Worm (Caenorhabditis elegans) whole organism, mixed stage, embryonic: ENCODE measurements around the gene fbxc-53.

Experiments used
- blmp-1 ChIP-seq: fragments of 150-350 bp; optimal IDR thresholded peaks from 2 replicates; lab custom pipeline; 2014; ENCODE audit warnings: missing biosample characterization, missing genetic modification characterization
- mab-5 ChIP-seq: fragments of 150-350 bp; optimal IDR thresholded peaks from 2 replicates; lab custom pipeline; 2014; ENCODE audit warnings: missing biosample characterization, missing genetic modification characterization
- mep-1 ChIP-seq: fragments of 150-350 bp; optimal IDR thresholded peaks from 2 replicates; lab custom pipeline; 2017; ENCODE audit warnings: missing biosample characterization, missing genetic modification reagents, missing genetic modification characterization, inconsistent platforms
- nhr-12 ChIP-seq: fragments of 150-350 bp; optimal IDR thresholded peaks from 2 replicates; lab custom pipeline; 2014; ENCODE audit warnings: missing biosample characterization, missing genetic modification characterization
- nhr-28 ChIP-seq: fragments of 150-350 bp; optimal IDR thresholded peaks from 2 replicates; lab custom pipeline; 2014; ENCODE audit warnings: missing biosample characterization, missing genetic modification characterization
- nhr-76 ChIP-seq: sonication (generic microtip); optimal IDR thresholded peaks from 2 replicates; lab custom pipeline; 2017; ENCODE audit warnings: missing biosample characterization, missing genetic modification characterization
- snpc-4 ChIP-seq: fragments of 150-350 bp; optimal IDR thresholded peaks from 2 replicates; lab custom pipeline; 2014; ENCODE audit warnings: missing biosample characterization, missing genetic modification characterization
- sptf-1 ChIP-seq: sonication (generic microtip); optimal IDR thresholded peaks from 2 replicates; lab custom pipeline; 2017; ENCODE audit warnings: mild to moderate bottlenecking, missing genetic modification characterization, moderate library complexity, missing compliant biosample characterization
- tbx-8 ChIP-seq: fragments of 200-800 bp; sonication (Bioruptor generic); optimal IDR thresholded peaks from 2 replicates; lab custom pipeline; 2018; ENCODE audit warnings: mild to moderate bottlenecking, missing genetic modification characterization, moderate library complexity, missing compliant biosample characterization
- unc-120 ChIP-seq: sonication (generic microtip); optimal IDR thresholded peaks from 2 replicates; lab custom pipeline; 2017; ENCODE audit warnings: missing genetic modification characterization, missing compliant biosample characterization; ENCODE audit not compliant: poor library complexity, severe bottlenecking
- unc-39 ChIP-seq: fragments of 150-350 bp; optimal IDR thresholded peaks from 2 replicates; lab custom pipeline; 2014; ENCODE audit warnings: missing biosample characterization, missing genetic modification characterization
- unc-62 ChIP-seq: fragments of 150-350 bp; optimal IDR thresholded peaks from 2 replicates; lab custom pipeline; 2014; ENCODE audit warnings: missing biosample characterization, missing genetic modification reagents, missing genetic modification characterization

DNA sequence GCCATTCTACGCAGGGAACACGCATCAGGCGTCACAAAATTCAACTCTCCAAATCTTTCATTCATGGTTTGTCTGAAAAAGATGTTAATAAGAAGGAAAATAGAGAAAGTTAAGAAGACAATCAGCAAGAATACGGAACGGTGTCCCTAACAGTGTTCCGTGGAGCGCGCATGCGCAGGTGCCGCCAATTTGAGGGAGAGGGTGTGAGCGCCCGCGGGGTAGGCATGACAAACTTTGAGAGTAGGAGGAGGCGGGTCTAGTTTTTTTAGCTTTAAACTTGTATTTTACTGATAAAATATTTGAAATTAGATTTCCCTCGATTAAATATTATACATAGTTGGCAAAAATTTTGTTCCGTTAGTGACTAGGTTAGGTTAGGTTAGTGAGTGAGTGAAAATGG is 30.7 kb upstream of the fbxc-53 start:
- TF ChIP-seq sptf-1 (tag; lab: Kevin White, UChicago) (no peak), mab-5 (tag; lab: Kevin White, UChicago) (no peak), mep-1 (tag; lab: Kevin White, UChicago) (no peak), unc-62 (GFP tag; lab: Kevin White, UChicago) (no peak), unc-39 (tag; lab: Kevin White, UChicago) (no peak), unc-120 (tag; lab: Kevin White, UChicago) (no peak), nhr-76 (tag; lab: Kevin White, UChicago) (no peak), snpc-4 (no peak), nhr-28 (no peak), tbx-8 (no peak), nhr-12 (tag; lab: Kevin White, UChicago) (no peak), blmp-1 (no peak)
